Fruit fly (Drosophila melanogaster) whole organism, embryonic: ENCODE results near the gene Invadolysin.

Experiments used
- Ada2b ChIP-seq: fragments of 200-800 bp; sonication (Bioruptor generic); IDR thresholded peaks from 2 replicates; pipeline ENCODE4 v1.3.6; 2022; ENCODE audit warnings: missing biosample characterization, missing genetic modification characterization
- Aef1 ChIP-seq: fragments of 200-800 bp; sonication (Bioruptor generic); IDR thresholded peaks from 3 replicates; pipeline ENCODE4 v1.3.6; 2022; ENCODE audit warnings: missing biosample characterization, missing genetic modification characterization
- Atf3 ChIP-seq: fragments of 200-800 bp; sonication (Bioruptor generic); optimal IDR thresholded peaks from 3 replicates; lab custom pipeline; 2016; ENCODE audit warnings: missing biosample characterization, missing genetic modification characterization
- B-H1 ChIP-seq: fragments of 200-800 bp; sonication (Bioruptor generic); IDR thresholded peaks from 3 replicates; pipeline ENCODE4 v1.3.6; 2022; ENCODE audit warnings: missing biosample characterization, missing genetic modification characterization
- B-H2 ChIP-seq: fragments of 200-800 bp; sonication (Bioruptor generic); optimal IDR thresholded peaks from 2 replicates; lab custom pipeline; 2018; ENCODE audit warnings: missing biosample characterization, mild to moderate bottlenecking, missing genetic modification characterization
- CG11085 ChIP-seq: fragments of 200-800 bp; sonication (Bioruptor generic); IDR thresholded peaks from 2 replicates; pipeline ENCODE4 v1.3.6; 2022; ENCODE audit warnings: missing biosample characterization, missing genetic modification characterization
- CG11398 ChIP-seq: fragments of 200-800 bp; sonication (Bioruptor generic); optimal IDR thresholded peaks from 2 replicates; lab custom pipeline; 2016; ENCODE audit warnings: missing biosample characterization, missing genetic modification characterization
- CG11696 ChIP-seq: fragments of 200-800 bp; sonication (Bioruptor generic); IDR thresholded peaks from 2 replicates; pipeline ENCODE4 v1.3.6; 2022; ENCODE audit warnings: missing biosample characterization, missing genetic modification characterization
- CG1529 ChIP-seq: fragments of 200-800 bp; sonication (Bioruptor generic); optimal IDR thresholded peaks from 3 replicates; lab custom pipeline; 2018; ENCODE audit warnings: missing biosample characterization, missing genetic modification characterization
- CG1603 ChIP-seq: fragments of 200-800 bp; sonication (Bioruptor generic); optimal IDR thresholded peaks from 2 replicates; lab custom pipeline; 2019; ENCODE audit warnings: missing biosample characterization, mild to moderate bottlenecking, missing genetic modification characterization, moderate library complexity
- CG16813 ChIP-seq: fragments of 200-800 bp; sonication (Bioruptor generic); IDR thresholded peaks from 3 replicates; pipeline ENCODE4 v1.3.6; 2022; ENCODE audit warnings: missing biosample characterization, missing genetic modification characterization; ENCODE audit not compliant: partially characterized antibody
- CG17912 ChIP-seq: fragments of 200-800 bp; sonication (Bioruptor generic); optimal IDR thresholded peaks from 2 replicates; lab custom pipeline; 2018; ENCODE audit warnings: missing biosample characterization, mild to moderate bottlenecking, missing genetic modification characterization
- CG18599 ChIP-seq: fragments of 200-800 bp; sonication (Bioruptor generic); optimal IDR thresholded peaks from 3 replicates; lab custom pipeline; 2017; ENCODE audit warnings: missing biosample characterization, missing genetic modification characterization, mild to moderate bottlenecking, moderate library complexity, missing genetic modification reagents
- CG2199 ChIP-seq: fragments of 200-800 bp; sonication (Bioruptor generic); IDR thresholded peaks from 3 replicates; pipeline ENCODE4 v1.3.6; 2022; ENCODE audit warnings: missing biosample characterization, missing genetic modification characterization
- CG2202 ChIP-seq: fragments of 200-800 bp; sonication (Bioruptor generic); optimal IDR thresholded peaks from 2 replicates; lab custom pipeline; 2018; ENCODE audit warnings: missing biosample characterization, mild to moderate bottlenecking, missing genetic modification characterization
- CG6689 ChIP-seq: fragments of 200-800 bp; sonication (Bioruptor generic); IDR thresholded peaks from 2 replicates; pipeline ENCODE4 v1.3.6; 2022; ENCODE audit warnings: missing biosample characterization, missing genetic modification characterization
- CG6813 ChIP-seq: fragments of 200-800 bp; sonication (Bioruptor generic); optimal IDR thresholded peaks from 2 replicates; lab custom pipeline; 2017; ENCODE audit warnings: missing biosample characterization, missing genetic modification characterization, mild to moderate bottlenecking, moderate library complexity, missing genetic modification reagents
- CG8290 ChIP-seq, 3 experiments: fragments of 200-800 bp; sonication (Bioruptor generic); optimal IDR thresholded peaks; 2 replicates each; lab custom pipeline; 2016 to 2019; ENCODE audit warnings: missing biosample characterization in 3 of 3, missing genetic modification characterization in 3 of 3, mild to moderate bottlenecking in 2 of 3, moderate library complexity in 1 of 3
- CG8388 ChIP-seq: fragments of 200-800 bp; sonication (Bioruptor generic); optimal IDR thresholded peaks from 2 replicates; lab custom pipeline; 2019; ENCODE audit warnings: missing biosample characterization, mild to moderate bottlenecking, missing genetic modification characterization, moderate library complexity
- Dip2 ChIP-seq: fragments of 200-800 bp; sonication (Bioruptor generic); IDR thresholded peaks from 2 replicates; pipeline ENCODE4 v1.3.6; 2022; ENCODE audit warnings: missing biosample characterization, missing genetic modification characterization
- Drgx ChIP-seq: fragments of 200-800 bp; sonication (Bioruptor generic); IDR thresholded peaks from 2 replicates; pipeline ENCODE4 v1.3.6; 2022; ENCODE audit warnings: missing biosample characterization, missing genetic modification characterization
- Elba2 ChIP-seq: fragments of 200-800 bp; sonication (Bioruptor generic); optimal IDR thresholded peaks from 3 replicates; lab custom pipeline; 2016; ENCODE audit warnings: missing biosample characterization, missing genetic modification characterization
- Hr3 ChIP-seq: fragments of 200-800 bp; sonication (Bioruptor generic); optimal IDR thresholded peaks from 3 replicates; lab custom pipeline; 2016; ENCODE audit warnings: missing biosample characterization, missing genetic modification characterization
- Lim3 ChIP-seq: fragments of 200-800 bp; sonication (Bioruptor generic); IDR thresholded peaks from 2 replicates; pipeline ENCODE4 v1.3.6; 2022; ENCODE audit warnings: missing biosample characterization, missing genetic modification characterization
- Mad ChIP-seq: fragments of 200-800 bp; sonication (Bioruptor generic); optimal IDR thresholded peaks from 2 replicates; lab custom pipeline; 2016; ENCODE audit warnings: missing biosample characterization, missing genetic modification characterization
- NC2α ChIP-seq: fragments of 200-800 bp; sonication (Bioruptor generic); optimal IDR thresholded peaks from 2 replicates; lab custom pipeline; 2016; ENCODE audit warnings: missing biosample characterization, missing genetic modification characterization
- Neu2 ChIP-seq: fragments of 200-800 bp; sonication (Bioruptor generic); optimal IDR thresholded peaks from 3 replicates; lab custom pipeline; 2016; ENCODE audit warnings: missing biosample characterization, missing genetic modification characterization, borderline replicate concordance
- Nf-YB ChIP-seq: fragments of 200-800 bp; sonication (Bioruptor generic); optimal IDR thresholded peaks from 3 replicates; lab custom pipeline; 2019; ENCODE audit warnings: missing biosample characterization, mild to moderate bottlenecking, missing genetic modification characterization, moderate library complexity
- Nf-YC ChIP-seq: fragments of 200-800 bp; optimal IDR thresholded peaks from 3 replicates; lab custom pipeline; 2019; ENCODE audit warnings: missing biosample characterization, mild to moderate bottlenecking, missing genetic modification characterization, moderate library complexity
- Pdp1 ChIP-seq, 2 experiments: fragments of 200-800 bp; sonication (Bioruptor generic); optimal IDR thresholded peaks; 3 replicates each; lab custom pipeline; 2016; ENCODE audit warnings: missing biosample characterization in 2 of 2, missing genetic modification characterization in 2 of 2, mild to moderate bottlenecking in 1 of 2, moderate library complexity in 1 of 2
- Sry-δ ChIP-seq: fragments of 200-800 bp; sonication (Bioruptor generic); optimal IDR thresholded peaks from 2 replicates; lab custom pipeline; 2016; ENCODE audit warnings: missing biosample characterization, missing genetic modification characterization
- Xrp1 ChIP-seq: fragments of 200-800 bp; sonication (Bioruptor generic); IDR thresholded peaks from 2 replicates; pipeline ENCODE4 v1.3.6; 2022; ENCODE audit warnings: missing biosample characterization, missing genetic modification characterization
- abd-A ChIP-seq: fragments of 200-800 bp; sonication (Bioruptor generic); optimal IDR thresholded peaks from 3 replicates; lab custom pipeline; 2019; ENCODE audit warnings: missing biosample characterization, mild to moderate bottlenecking, missing genetic modification characterization, moderate library complexity
- ac ChIP-seq: fragments of 200-800 bp; sonication (Bioruptor generic); optimal IDR thresholded peaks from 3 replicates; lab custom pipeline; 2017; ENCODE audit warnings: missing biosample characterization, mild to moderate bottlenecking, missing genetic modification characterization
- chn ChIP-seq: fragments of 200-800 bp; sonication (Bioruptor generic); optimal IDR thresholded peaks from 2 replicates; lab custom pipeline; 2016; ENCODE audit warnings: missing biosample characterization, missing genetic modification characterization
- da ChIP-seq: fragments of 200-800 bp; sonication (Bioruptor generic); optimal IDR thresholded peaks from 2 replicates; lab custom pipeline; 2016; ENCODE audit warnings: missing biosample characterization, missing genetic modification characterization
- en ChIP-seq: fragments of 200-800 bp; sonication (Bioruptor generic); optimal IDR thresholded peaks from 2 replicates; lab custom pipeline; 2016; ENCODE audit warnings: missing biosample characterization, missing genetic modification characterization
- grn ChIP-seq: fragments of 200-800 bp; sonication (Bioruptor generic); optimal IDR thresholded peaks from 3 replicates; lab custom pipeline; 2017; ENCODE audit warnings: missing biosample characterization, missing genetic modification characterization
- jumu ChIP-seq: fragments of 200-800 bp; sonication (Bioruptor generic); optimal IDR thresholded peaks from 3 replicates; lab custom pipeline; 2016; ENCODE audit warnings: missing biosample characterization, missing genetic modification characterization
- knrl ChIP-seq: fragments of 200-800 bp; sonication (Bioruptor generic); IDR thresholded peaks from 3 replicates; pipeline ENCODE4 v1.3.6; 2022; ENCODE audit warnings: missing biosample characterization, missing genetic modification characterization; ENCODE audit not compliant: partially characterized antibody
- lilli ChIP-seq: fragments of 200-800 bp; sonication (Bioruptor generic); optimal IDR thresholded peaks from 3 replicates; lab custom pipeline; 2016; ENCODE audit warnings: missing biosample characterization, missing genetic modification characterization
- nmo ChIP-seq: fragments of 200-800 bp; sonication (Bioruptor generic); optimal IDR thresholded peaks from 2 replicates; lab custom pipeline; 2018; ENCODE audit warnings: missing biosample characterization, mild to moderate bottlenecking, missing genetic modification characterization, moderate library complexity
- odd ChIP-seq: fragments of 200-800 bp; sonication (Bioruptor generic); optimal IDR thresholded peaks from 2 replicates; lab custom pipeline; 2017; ENCODE audit warnings: missing biosample characterization, mild to moderate bottlenecking, missing genetic modification characterization
- pan ChIP-seq, 4 experiments: fragments of >200 bp in 3 of 4; fragments of 200-800 bp in 1 of 4; sonication (Bioruptor generic) in 1 of 4; optimal IDR thresholded peaks in 3 of 4; IDR thresholded peaks in 1 of 4; 2 replicates each; pipeline versions ENCODE4 v1.3.6 to Lab custom; 2017 to 2022; ENCODE audit warnings: missing biosample characterization in 2 of 4, missing genetic modification characterization in 2 of 4, mixed read lengths in 1 of 4
- row ChIP-seq: fragments of 200-800 bp; sonication (Bioruptor generic); IDR thresholded peaks from 3 replicates; pipeline ENCODE4 v1.3.6; 2022; ENCODE audit warnings: missing biosample characterization, missing genetic modification characterization
- slbo ChIP-seq: fragments of 200-800 bp; sonication (Bioruptor generic); IDR thresholded peaks from 2 replicates; pipeline ENCODE4 v1.3.6; 2022; ENCODE audit warnings: missing biosample characterization, missing genetic modification characterization
- unc-4 ChIP-seq: fragments of 200-800 bp; sonication (Bioruptor generic); IDR thresholded peaks from 2 replicates; pipeline ENCODE4 v1.3.6; 2022; ENCODE audit warnings: missing biosample characterization, missing genetic modification characterization; ENCODE audit not compliant: partially characterized antibody
- usp ChIP-seq: fragments of >200 bp; optimal IDR thresholded peaks from 2 replicates; lab custom pipeline; 2017; ENCODE audit warnings: missing biosample characterization, missing genetic modification characterization
- zfh1 ChIP-seq: fragments of 200-800 bp; sonication (Bioruptor generic); IDR thresholded peaks from 3 replicates; pipeline ENCODE4 v1.3.6; 2022; ENCODE audit warnings: missing biosample characterization, missing genetic modification characterization

Invadolysin gene

dm6 chr3R:10169124-10169766 is 24.8 kb downstream of the Invadolysin start (continued):
- TF ChIP-seq pan (optimal IDR thresholded peaks at IDR 0.05; lab: Kevin White, UChicago): no peak
- TF ChIP-seq pan (GFP tag; optimal IDR thresholded peaks at IDR 0.05 in 1 of 2, IDR thresholded peaks at IDR 0.05 in 1 of 2): no peak
- TF ChIP-seq CG2202 (tag; lab: Kevin White, UChicago): peak; percentile 38
- TF ChIP-seq Xrp1: 0 out of 2 replicates have a peak, but pooled peaks have one; percentile 10
- TF ChIP-seq Drgx (GFP tag; lab: Robert Waterston, UW): 0 out of 2 replicates have a peak, but pooled peaks have one; percentile 19
- TF ChIP-seq ac: no peak
- TF ChIP-seq knrl (GFP tag; lab: Robert Waterston, UW): no peak
- no peak for TF ChIP-seq Elba2 (GFP tag; lab: Kevin White, UChicago)
- no peak for TF ChIP-seq Mad (GFP tag; lab: Kevin White, UChicago)
- TF ChIP-seq CG11398 (GFP tag; lab: Kevin White, UChicago): no peak
- TF ChIP-seq NC2α: no peak
- 0 out of 2 replicates have a peak, but pooled peaks have one; percentile 1 for TF ChIP-seq CG11085 (GFP tag; lab: Robert Waterston, UW)
- peak; percentile 25 for TF ChIP-seq CG1603 (tag; lab: Kevin White, UChicago)
- peak in 1 of 2 experiments; percentile 16 for TF ChIP-seq Pdp1 (GFP tag; optimal IDR thresholded peaks at IDR 0.05; lab: Kevin White, UChicago)
- no peak for TF ChIP-seq Hr3 (GFP tag; lab: Kevin White, UChicago)
- no peak for TF ChIP-seq unc-4 (GFP tag; lab: Robert Waterston, UW)
- no peak for TF ChIP-seq Sry-δ (GFP tag; lab: Kevin White, UChicago)
- TF ChIP-seq Atf3 (GFP tag; lab: Kevin White, UChicago): no peak
- TF ChIP-seq row: no peak
- no peak for TF ChIP-seq CG8290 (GFP tag; optimal IDR thresholded peaks at IDR 0.05; lab: Kevin White, UChicago)
- no peak for TF ChIP-seq CG8290 (tag; optimal IDR thresholded peaks at IDR 0.05; lab: Kevin White, UChicago)
- no peak for TF ChIP-seq CG18599
- no peak for TF ChIP-seq B-H1
- no peak for TF ChIP-seq CG1529
- peak; percentile 44 for TF ChIP-seq CG6813 (GFP tag; lab: Kevin White, UChicago)
- TF ChIP-seq abd-A (tag; lab: Kevin White, UChicago): no peak
- TF ChIP-seq zfh1: peak; percentile 14; the same call in 1 of the 3 replicates
- TF ChIP-seq nmo: no peak
- TF ChIP-seq CG2199 (GFP tag; lab: Robert Waterston, UW): 0 out of 3 replicates have a peak, but pooled peaks have one; percentile 36

- TF ChIP-seq CG8388 (GFP tag; lab: Kevin White, UChicago) (peak; percentile 87), B-H2 (peak; percentile 93), Lim3 (GFP tag; lab: Robert Waterston, UW) (peak; percentile 61), Nf-YB (GFP tag; lab: Kevin White, UChicago) (peak; percentile 75), da (GFP tag; lab: Kevin White, UChicago) (no peak), CG17912 (GFP tag; lab: Kevin White, UChicago) (peak; percentile 30), pan (optimal IDR thresholded peaks at IDR 0.05; lab: Kevin White, UChicago) (no peak), pan (GFP tag; optimal IDR thresholded peaks at IDR 0.05 in 1 of 2, IDR thresholded peaks at IDR 0.05 in 1 of 2) (peak in 1 of 2 experiments; percentile 92), CG16813 (GFP tag; lab: Robert Waterston, UW) (peak; percentile 89), Nf-YC (tag; lab: Kevin White, UChicago) (peak; percentile 84), lilli (GFP tag; lab: Kevin White, UChicago) (peak; percentile 85), odd (GFP tag; lab: Kevin White, UChicago) (peak; percentile 89), usp (GFP tag; lab: Kevin White, UChicago) (no peak), Ada2b (peak; percentile 96), CG6689 (GFP tag; lab: Robert Waterston, UW) (peak; percentile 92), jumu (GFP tag; lab: Kevin White, UChicago) (peak; percentile 47), Neu2 (GFP tag; lab: Kevin White, UChicago) (no peak), en (peak; percentile 27), Dip2 (GFP tag; lab: Robert Waterston, UW) (0 out of 2 replicates have a peak, but pooled peaks have one; percentile 29), CG11696 (GFP tag; lab: Robert Waterston, UW) (peak; percentile 71), slbo (GFP tag; lab: Robert Waterston, UW) (peak; percentile 96), grn (peak; percentile 65), Aef1 (GFP tag; lab: Robert Waterston, UW) (peak; percentile 84), chn (GFP tag; lab: Kevin White, UChicago) (peak; percentile 54)
These were observed 25.9 kb downstream of the Invadolysin start, which contains the start of gene Best1 for dm6 chr3R:10170356-10170876. Best1 (minus strand) TSS chr3R:10170487.
